Worm (Caenorhabditis elegans) whole organism, L4 larva: Measurements from ENCODE around the gene T28C12.2.
A peak's percentile ranks its signal among the peaks of the same experiment; 100 is the strongest.

Source experiments
- F26F4.8 ChIP-seq: fragments of 200-800 bp; sonication (Bioruptor generic); conservative IDR thresholded peaks from 2 replicates; pipeline ENCODE4 v1.3.6; 2022; ENCODE audit warnings: missing genetic modification characterization, missing compliant biosample characterization
- F37D6.2 ChIP-seq: sonication (generic microtip); optimal IDR thresholded peaks from 2 replicates; lab custom pipeline; 2016; ENCODE audit warnings: mild to moderate bottlenecking, missing genetic modification characterization, missing compliant biosample characterization
- T20F7.1 ChIP-seq: fragments of 200-800 bp; sonication (Bioruptor generic); optimal IDR thresholded peaks from 2 replicates; lab custom pipeline; 2018; ENCODE audit warnings: mild to moderate bottlenecking, missing genetic modification characterization, missing compliant biosample characterization
- T26A8.4 ChIP-seq: fragments of 200-800 bp; sonication (Bioruptor generic); IDR thresholded peaks from 2 replicates; pipeline ENCODE4 v1.3.6; 2022; ENCODE audit warnings: missing genetic modification characterization, missing compliant biosample characterization
- Y105C5A.15 ChIP-seq: fragments of 200-800 bp; sonication (Bioruptor generic); IDR thresholded peaks from 2 replicates; pipeline ENCODE4 v1.3.6; 2022; ENCODE audit warnings: missing genetic modification characterization, missing compliant biosample characterization
- Y75B8A.6 ChIP-seq: fragments of 200-800 bp; sonication (Bioruptor generic); IDR thresholded peaks from 2 replicates; pipeline ENCODE4 v1.3.6; 2022; ENCODE audit warnings: missing genetic modification reagents, missing genetic modification characterization, missing compliant biosample characterization
- ZK337.2 ChIP-seq: fragments of 200-800 bp; sonication (Bioruptor generic); IDR thresholded peaks from 2 replicates; pipeline ENCODE4 v1.3.6; 2022; ENCODE audit warnings: missing genetic modification reagents, missing genetic modification characterization, missing compliant biosample characterization
- aly-2 ChIP-seq: sonication (generic microtip); optimal IDR thresholded peaks from 2 replicates; lab custom pipeline; 2018; ENCODE audit warnings: missing biosample characterization, missing genetic modification characterization
- ceh-20 ChIP-seq: fragments of 200-800 bp; sonication (Bioruptor generic); IDR thresholded peaks from 2 replicates; pipeline ENCODE4 v1.3.6; 2022; ENCODE audit warnings: missing genetic modification reagents, missing genetic modification characterization, missing compliant biosample characterization
- ceh-28 ChIP-seq: fragments of 150-350 bp; optimal IDR thresholded peaks from 2 replicates; lab custom pipeline; 2014; ENCODE audit warnings: missing biosample characterization, missing genetic modification reagents, missing genetic modification characterization
- ceh-32 ChIP-seq: sonication (generic microtip); optimal IDR thresholded peaks from 2 replicates; lab custom pipeline; 2016; ENCODE audit warnings: mild to moderate bottlenecking, missing genetic modification characterization, missing compliant biosample characterization; ENCODE audit not compliant: poor library complexity
- ceh-62 ChIP-seq: sonication (generic microtip); optimal IDR thresholded peaks from 2 replicates; lab custom pipeline; 2017; ENCODE audit warnings: missing biosample characterization, missing genetic modification characterization
- ces-1 ChIP-seq: fragments of 150-350 bp; sonication (generic microtip); optimal IDR thresholded peaks from 4 replicates; lab custom pipeline; 2014; ENCODE audit warnings: missing biosample characterization, missing genetic modification reagents, missing genetic modification characterization
- cey-2 ChIP-seq: sonication (generic microtip); optimal IDR thresholded peaks from 3 replicates; lab custom pipeline; 2017; ENCODE audit warnings: missing genetic modification characterization, mild to moderate bottlenecking, missing compliant biosample characterization, antibody characterized with exemption, borderline replicate concordance; ENCODE audit not compliant: insufficient read depth
- ctbp-1 ChIP-seq: fragments of 200-800 bp; sonication (Bioruptor generic); IDR thresholded peaks from 2 replicates; pipeline ENCODE4 v1.3.6; 2022; ENCODE audit warnings: missing genetic modification reagents, missing genetic modification characterization, missing compliant biosample characterization
- dmd-6 ChIP-seq: fragments of 200-800 bp; sonication (Bioruptor generic); IDR thresholded peaks from 2 replicates; pipeline ENCODE4 v1.3.6; 2022; ENCODE audit warnings: missing genetic modification reagents, missing genetic modification characterization, missing compliant biosample characterization
- dpl-1 ChIP-seq: fragments of 150-350 bp; optimal IDR thresholded peaks from 2 replicates; lab custom pipeline; 2014; ENCODE audit warnings: missing biosample characterization, missing genetic modification reagents, missing genetic modification characterization
- duxl-1 ChIP-seq: sonication (generic microtip); optimal IDR thresholded peaks from 2 replicates; lab custom pipeline; 2016; ENCODE audit warnings: mild to moderate bottlenecking, missing genetic modification characterization, moderate library complexity, missing compliant biosample characterization; ENCODE audit not compliant: poor library complexity
- egl-27 ChIP-seq: sonication (generic microtip); optimal IDR thresholded peaks from 3 replicates; lab custom pipeline; 2017; ENCODE audit warnings: missing biosample characterization, missing genetic modification reagents, missing genetic modification characterization
- fkh-10 ChIP-seq: fragments of 150-350 bp; optimal IDR thresholded peaks from 2 replicates; lab custom pipeline; 2014; ENCODE audit warnings: missing biosample characterization, missing genetic modification reagents, missing genetic modification characterization
- fos-1 ChIP-seq: fragments of 150-350 bp; optimal IDR thresholded peaks from 2 replicates; lab custom pipeline; 2014; ENCODE audit warnings: missing biosample characterization, missing genetic modification characterization
- gei-8 ChIP-seq: fragments of 200-800 bp; sonication (Bioruptor generic); optimal IDR thresholded peaks from 2 replicates; lab custom pipeline; 2018; ENCODE audit warnings: mild to moderate bottlenecking, missing genetic modification characterization, missing compliant biosample characterization
- hif-1 ChIP-seq, 2 experiments: sonication (generic microtip); optimal IDR thresholded peaks; 2 replicates each; lab custom pipeline; 2016 to 2017; ENCODE audit warnings: missing compliant biosample characterization in 2 of 2, missing genetic modification characterization in 2 of 2, missing genetic modification reagents in 2 of 2, missing genotype in 2 of 2, mild to moderate bottlenecking in 1 of 2
- hlh-11 ChIP-seq: fragments of 200-800 bp; sonication (Bioruptor generic); optimal IDR thresholded peaks from 2 replicates; lab custom pipeline; 2018; ENCODE audit warnings: mild to moderate bottlenecking, missing genetic modification characterization, missing compliant biosample characterization
- hlh-30 ChIP-seq: sonication (generic microtip); optimal IDR thresholded peaks from 2 replicates; lab custom pipeline; 2017; ENCODE audit warnings: antibody characterized with exemption, mild to moderate bottlenecking, missing genetic modification characterization, missing compliant biosample characterization; ENCODE audit not compliant: insufficient read depth
- hmg-1.1 ChIP-seq: fragments of 200-800 bp; sonication (Bioruptor generic); IDR thresholded peaks from 2 replicates; pipeline ENCODE4 v1.3.6; 2022; ENCODE audit warnings: missing genetic modification reagents, missing genetic modification characterization, missing compliant biosample characterization
- jun-1 ChIP-seq: fragments of 150-350 bp; optimal IDR thresholded peaks from 2 replicates; lab custom pipeline; 2014; ENCODE audit warnings: missing biosample characterization, missing genetic modification reagents, missing genetic modification characterization
- lin-1 ChIP-seq: fragments of 200-800 bp; sonication (Bioruptor generic); IDR thresholded peaks from 2 replicates; pipeline ENCODE4 v1.3.6; 2022; ENCODE audit warnings: missing genetic modification reagents, missing genetic modification characterization, missing compliant biosample characterization
- lin-29 ChIP-seq: fragments of 200-800 bp; sonication (Bioruptor generic); IDR thresholded peaks from 2 replicates; pipeline ENCODE4 v1.3.6; 2022; ENCODE audit warnings: missing genetic modification reagents, missing genetic modification characterization, missing compliant biosample characterization
- lin-38 ChIP-seq: fragments of 200-800 bp; sonication (Bioruptor generic); IDR thresholded peaks from 2 replicates; pipeline ENCODE4 v1.3.6; 2022; ENCODE audit warnings: missing genetic modification reagents, missing genetic modification characterization, missing compliant biosample characterization
- lir-3 ChIP-seq: sonication (generic microtip); optimal IDR thresholded peaks from 2 replicates; lab custom pipeline; 2016; ENCODE audit warnings: mild to moderate bottlenecking, missing genetic modification characterization, missing compliant biosample characterization
- lsy-2 ChIP-seq, 2 experiments: fragments of 150-350 bp in 1 of 2; sonication (generic microtip) in 1 of 2; optimal IDR thresholded peaks; 2 replicates each; lab custom pipeline; 2014 to 2017; ENCODE audit warnings: missing biosample characterization in 2 of 2, missing genetic modification characterization in 2 of 2
- madf-5 ChIP-seq, 2 experiments: fragments of 200-800 bp; sonication (Bioruptor generic); IDR thresholded peaks; 2 replicates each; pipeline ENCODE4 v1.3.6; 2022; ENCODE audit warnings: missing compliant biosample characterization in 2 of 2, missing genetic modification characterization in 2 of 2
- mdl-1 ChIP-seq, 2 experiments: fragments of 150-350 bp in 1 of 2; sonication (generic microtip) in 1 of 2; optimal IDR thresholded peaks; 2 replicates each; lab custom pipeline; 2014 to 2017; ENCODE audit warnings: missing biosample characterization in 2 of 2, missing genetic modification characterization in 2 of 2
- nhr-10 ChIP-seq: fragments of 150-350 bp; optimal IDR thresholded peaks from 2 replicates; lab custom pipeline; 2014; ENCODE audit warnings: missing biosample characterization, missing genetic modification characterization
- nhr-111 ChIP-seq: fragments of 200-800 bp; sonication (Bioruptor generic); optimal IDR thresholded peaks from 2 replicates; lab custom pipeline; 2018; ENCODE audit warnings: mild to moderate bottlenecking, missing genetic modification characterization, missing compliant biosample characterization
- nhr-41 ChIP-seq: fragments of 200-800 bp; sonication (Bioruptor generic); IDR thresholded peaks from 2 replicates; pipeline ENCODE4 v1.3.6; 2022; ENCODE audit warnings: missing genetic modification reagents, missing genetic modification characterization, missing compliant biosample characterization
- nhr-42 ChIP-seq: fragments of 200-800 bp; sonication (Bioruptor generic); IDR thresholded peaks from 2 replicates; pipeline ENCODE4 v1.3.6; 2022; ENCODE audit warnings: missing genetic modification characterization, missing compliant biosample characterization
- php-3 ChIP-seq: fragments of 200-800 bp; sonication (Bioruptor generic); IDR thresholded peaks from 2 replicates; pipeline ENCODE4 v1.3.6; 2022; ENCODE audit warnings: missing genetic modification reagents, missing genetic modification characterization, missing compliant biosample characterization
- pqm-1 ChIP-seq: sonication (generic microtip); optimal IDR thresholded peaks from 2 replicates; lab custom pipeline; 2017; ENCODE audit warnings: missing biosample characterization, missing genetic modification characterization
- rbr-2 ChIP-seq: sonication (generic microtip); optimal IDR thresholded peaks from 2 replicates; lab custom pipeline; 2016; ENCODE audit warnings: missing genotype, missing genetic modification characterization, missing compliant biosample characterization
- sdz-12 ChIP-seq: fragments of 200-800 bp; sonication (Bioruptor generic); optimal IDR thresholded peaks from 2 replicates; lab custom pipeline; 2018; ENCODE audit warnings: mild to moderate bottlenecking, missing genetic modification characterization, missing compliant biosample characterization
- skn-1 ChIP-seq: fragments of 150-350 bp; optimal IDR thresholded peaks from 2 replicates; lab custom pipeline; 2014; ENCODE audit warnings: missing biosample characterization, missing genetic modification characterization
- snpc-4 ChIP-seq: fragments of 150-350 bp; optimal IDR thresholded peaks from 2 replicates; lab custom pipeline; 2014; ENCODE audit warnings: missing biosample characterization, missing genetic modification characterization
- spr-1 ChIP-seq: sonication (generic microtip); optimal IDR thresholded peaks from 2 replicates; lab custom pipeline; 2016; ENCODE audit warnings: mild to moderate bottlenecking, missing genetic modification characterization, missing compliant biosample characterization
- spr-3 ChIP-seq: fragments of 200-800 bp; sonication (Bioruptor generic); optimal IDR thresholded peaks from 2 replicates; lab custom pipeline; 2018; ENCODE audit warnings: mild to moderate bottlenecking, missing genetic modification characterization, missing compliant biosample characterization
- tra-1 ChIP-seq: fragments of 200-800 bp; sonication (Bioruptor generic); IDR thresholded peaks from 2 replicates; pipeline ENCODE4 v1.3.6; 2022; ENCODE audit warnings: missing genetic modification reagents, missing genetic modification characterization, missing compliant biosample characterization
- unc-39 ChIP-seq: sonication (generic microtip); optimal IDR thresholded peaks from 2 replicates; lab custom pipeline; 2017; ENCODE audit warnings: missing biosample characterization, missing genetic modification characterization
- vab-7 ChIP-seq: fragments of 200-800 bp; sonication (Bioruptor generic); IDR thresholded peaks from 2 replicates; pipeline ENCODE4 v1.3.6; 2022; ENCODE audit warnings: missing genetic modification reagents, missing genetic modification characterization, missing compliant biosample characterization
- zfp-2 ChIP-seq: sonication (generic microtip); optimal IDR thresholded peaks from 2 replicates; lab custom pipeline; 2016; ENCODE audit warnings: mild to moderate bottlenecking, missing genetic modification characterization, missing compliant biosample characterization
- ztf-7 ChIP-seq: fragments of 150-350 bp; optimal IDR thresholded peaks from 2 replicates; lab custom pipeline; 2014; ENCODE audit warnings: missing biosample characterization, missing genetic modification characterization

The T28C12.2 gene

DNA sequence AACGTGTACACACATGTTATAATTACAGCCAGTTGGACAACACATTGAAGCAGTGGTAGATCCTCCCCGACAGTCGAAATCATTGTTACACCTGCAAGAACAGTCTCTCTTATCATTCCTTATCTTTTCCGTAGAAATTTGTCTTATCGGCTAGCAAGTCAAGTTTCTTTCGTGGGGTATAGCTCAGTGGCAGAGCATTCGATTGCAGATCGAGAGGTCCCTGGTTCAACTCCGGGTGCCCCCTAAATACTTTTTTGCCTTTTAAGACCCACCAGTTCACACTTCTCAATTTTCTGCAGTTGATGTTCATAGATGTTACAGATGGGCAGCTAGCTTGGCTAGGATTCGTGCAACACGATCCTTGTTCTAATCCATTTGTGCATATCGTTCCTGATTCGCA is 6.2 kb downstream of the T28C12.2 start:
- peak; percentile 15 for TF ChIP-seq spr-3
- no peak for TF ChIP-seq fos-1 (tag; lab: Kevin White, UChicago)
- no peak for TF ChIP-seq hlh-11
- no peak for TF ChIP-seq lin-38 (GFP tag; lab: Robert Waterston, UW)
- no peak for TF ChIP-seq ces-1 (GFP tag; lab: Kevin White, UChicago)
- no peak for TF ChIP-seq egl-27
- TF ChIP-seq F37D6.2 (tag; lab: Kevin White, UChicago): no peak
- TF ChIP-seq rbr-2: no peak
- TF ChIP-seq nhr-41 (GFP tag; lab: Robert Waterston, UW): peak; percentile 77; the same call in 1 of the 2 replicates
- TF ChIP-seq lir-3 (tag; lab: Kevin White, UChicago): peak; percentile 48
- peak; percentile 88 for TF ChIP-seq lin-1 (GFP tag; lab: Robert Waterston, UW)
- no peak for TF ChIP-seq unc-39 (tag; lab: Kevin White, UChicago)
- TF ChIP-seq tra-1 (GFP tag; lab: Robert Waterston, UW): peak; percentile 73
- TF ChIP-seq ceh-32 (tag; lab: Kevin White, UChicago): no peak
- peak; percentile 80 for TF ChIP-seq vab-7 (GFP tag; lab: Robert Waterston, UW)
- TF ChIP-seq php-3 (GFP tag; lab: Robert Waterston, UW): peak; percentile 64; the same call in 1 of the 2 replicates
- TF ChIP-seq aly-2: no peak
- TF ChIP-seq fkh-10 (GFP tag; lab: Kevin White, UChicago): no peak
- no peak for TF ChIP-seq snpc-4 (tag; lab: Kevin White, UChicago)
- no peak for TF ChIP-seq dpl-1 (GFP tag; lab: Kevin White, UChicago)
- peak; percentile 79 to 82 for TF ChIP-seq madf-5 (GFP tag; IDR thresholded peaks at IDR 0.05; lab: Robert Waterston, UW)
- TF ChIP-seq nhr-42 (GFP tag; lab: Robert Waterston, UW): 0 out of 2 replicates have a peak, but pooled peaks have one; percentile 43
- no peak for TF ChIP-seq skn-1 (tag; lab: Kevin White, UChicago)
- peak; percentile 58 for TF ChIP-seq spr-1
- no peak for TF ChIP-seq ceh-62 (tag; lab: Kevin White, UChicago)
- TF ChIP-seq ztf-7: no peak
- TF ChIP-seq dmd-6: no peak; the same call in 1 of the 2 replicates
- TF ChIP-seq hlh-30: no peak
- no peak for TF ChIP-seq lsy-2 (tag; optimal IDR thresholded peaks at IDR 0.05; lab: Kevin White, UChicago)
- no peak for TF ChIP-seq pqm-1 (tag; lab: Kevin White, UChicago)
- no peak for TF ChIP-seq hif-1 (tag; optimal IDR thresholded peaks at IDR 0.05; lab: Kevin White, UChicago)
- peak; percentile 41 for TF ChIP-seq duxl-1 (tag; lab: Kevin White, UChicago)
- TF ChIP-seq lin-29: 0 out of 2 replicates have a peak, but pooled peaks have one; percentile 58
- no peak for TF ChIP-seq Y105C5A.15
- no peak for TF ChIP-seq T26A8.4 (GFP tag; lab: Robert Waterston, UW)
- TF ChIP-seq F26F4.8 (GFP tag; lab: Robert Waterston, UW): peak; percentile 74; the same call in 1 of the 2 replicates
- no peak for TF ChIP-seq zfp-2
- no peak for TF ChIP-seq cey-2 (tag; lab: Kevin White, UChicago)
- no peak; the same call in 1 of the 2 replicates for TF ChIP-seq ctbp-1 (GFP tag; lab: Robert Waterston, UW)
- peak; percentile 21 for TF ChIP-seq gei-8 (GFP tag; lab: Kevin White, UChicago)
- TF ChIP-seq ZK337.2 (GFP tag; lab: Robert Waterston, UW): peak; percentile 60; the same call in 1 of the 2 replicates
- TF ChIP-seq hmg-1.1: peak; percentile 49; the same call in 1 of the 2 replicates
- TF ChIP-seq sdz-12 (GFP tag; lab: Kevin White, UChicago): no peak
- no peak for TF ChIP-seq nhr-10 (tag; lab: Kevin White, UChicago)
- TF ChIP-seq T20F7.1 (GFP tag; lab: Kevin White, UChicago): no peak
- TF ChIP-seq ceh-28 (tag; lab: Kevin White, UChicago): no peak
- TF ChIP-seq ceh-20 (GFP tag; lab: Robert Waterston, UW): no peak
- no peak for TF ChIP-seq mdl-1 (tag; optimal IDR thresholded peaks at IDR 0.05; lab: Kevin White, UChicago)
- peak; percentile 45; the same call in 1 of the 2 replicates for TF ChIP-seq Y75B8A.6 (GFP tag; lab: Robert Waterston, UW)
- TF ChIP-seq jun-1 (tag; lab: Kevin White, UChicago): no peak
- peak; percentile 52 for TF ChIP-seq nhr-111
